Fruit fly (Drosophila melanogaster) whole organism: Measurements from ENCODE around the gene CG13077.

Experiments used
- CG8478 ChIP-seq: fragments of >200 bp; optimal IDR thresholded peaks from 2 replicates; lab custom pipeline; 2018; ENCODE audit warnings: inconsistent platforms
- psq ChIP-seq: fragments of >200 bp; optimal IDR thresholded peaks from 2 replicates; lab custom pipeline; 2017

dm6 chr2L:19549412-19549811, 16.3 kb upstream of the CG13077 start:
- TF ChIP-seq CG8478 (lab: Kevin White, UChicago) (no peak), psq (lab: Kevin White, UChicago) (no peak)
